Fruit fly (Drosophila melanogaster) whole organism: Measurements from ENCODE around the gene CG13248.

Source experiments
- psq ChIP-seq: fragments of >200 bp; optimal IDR thresholded peaks from 2 replicates; lab custom pipeline; 2017
- usp ChIP-seq: fragments of >200 bp; optimal IDR thresholded peaks from 2 replicates; lab custom pipeline; 2017; ENCODE audit warnings: missing biosample characterization, missing genetic modification characterization, mixed read lengths

- TF ChIP-seq usp: no peak
- TF ChIP-seq psq (lab: Kevin White, UChicago): no peak
Measured at dm6 chr3L:20410780-20411179, 414 bp upstream of the CG13248 start.
